Fruit fly (Drosophila melanogaster) whole organism, embryonic: Measurements from ENCODE around the gene Cdc14.
A peak's percentile ranks its signal among the peaks of the same experiment; 100 is the strongest.

ENCODE experiments used
- CG12071 ChIP-seq: fragments of 200-800 bp; sonication (Bioruptor generic); optimal IDR thresholded peaks from 3 replicates; lab custom pipeline; 2018; ENCODE audit warnings: missing biosample characterization, mild to moderate bottlenecking, missing genetic modification characterization
- CG12104 ChIP-seq: fragments of 200-800 bp; sonication (Bioruptor generic); optimal IDR thresholded peaks from 3 replicates; lab custom pipeline; 2016; ENCODE audit warnings: missing biosample characterization, missing genetic modification characterization
- CG1233 ChIP-seq: fragments of 200-800 bp; sonication (Bioruptor generic); optimal IDR thresholded peaks from 4 replicates; lab custom pipeline; 2018; ENCODE audit warnings: missing biosample characterization, mild to moderate bottlenecking, missing genetic modification characterization
- CG34422 ChIP-seq: fragments of 200-800 bp; sonication (Bioruptor generic); IDR thresholded peaks from 3 replicates; pipeline ENCODE4 v1.3.6; 2022; ENCODE audit warnings: missing biosample characterization, missing genetic modification characterization
- CG43689 ChIP-seq: fragments of 200-800 bp; sonication (Bioruptor generic); IDR thresholded peaks from 2 replicates; pipeline ENCODE4 v1.3.6; 2022; ENCODE audit warnings: missing biosample characterization, missing genetic modification characterization
- CG7271 ChIP-seq: fragments of 200-800 bp; sonication (Bioruptor generic); optimal IDR thresholded peaks from 2 replicates; lab custom pipeline; 2018; ENCODE audit warnings: missing biosample characterization, mild to moderate bottlenecking, missing genetic modification characterization, moderate library complexity
- CG8944 ChIP-seq: fragments of 200-800 bp; sonication (Bioruptor generic); optimal IDR thresholded peaks from 3 replicates; lab custom pipeline; 2016; ENCODE audit warnings: missing biosample characterization, missing genetic modification characterization
- CG9797 ChIP-seq: fragments of 200-800 bp; sonication (Bioruptor generic); optimal IDR thresholded peaks from 3 replicates; lab custom pipeline; 2018; ENCODE audit warnings: missing biosample characterization, mild to moderate bottlenecking, missing genetic modification characterization
- E2f1 ChIP-seq: fragments of 200-800 bp; sonication (Bioruptor generic); IDR thresholded peaks from 2 replicates; pipeline ENCODE4 v1.3.6; 2022; ENCODE audit warnings: missing biosample characterization, missing genetic modification characterization
- Ets65A ChIP-seq: fragments of 200-800 bp; sonication (Bioruptor generic); peaks from one replicate; lab custom pipeline; 2016; ENCODE audit warnings: missing biosample characterization, missing genetic modification characterization
- Fer2 ChIP-seq: fragments of 200-800 bp; sonication (Bioruptor generic); optimal IDR thresholded peaks from 2 replicates; lab custom pipeline; 2018; ENCODE audit warnings: missing biosample characterization, mild to moderate bottlenecking, missing genetic modification characterization, moderate library complexity
- H2.0 ChIP-seq: fragments of 200-800 bp; sonication (Bioruptor generic); IDR thresholded peaks from 2 replicates; pipeline ENCODE4 v1.3.6; 2022; ENCODE audit warnings: missing biosample characterization, missing genetic modification characterization
- HLH3B ChIP-seq: fragments of 200-800 bp; sonication (Bioruptor generic); IDR thresholded peaks from 2 replicates; pipeline ENCODE4 v1.3.6; 2022; ENCODE audit warnings: missing biosample characterization, missing genetic modification characterization
- HLH54F ChIP-seq: fragments of 200-800 bp; sonication (Bioruptor generic); optimal IDR thresholded peaks from 3 replicates; lab custom pipeline; 2016; ENCODE audit warnings: missing biosample characterization, missing genetic modification characterization
- Hey ChIP-seq: fragments of 200-800 bp; sonication (Bioruptor generic); optimal IDR thresholded peaks from 3 replicates; lab custom pipeline; 2018; ENCODE audit warnings: missing biosample characterization, mild to moderate bottlenecking, missing genetic modification characterization
- HmgZ ChIP-seq: fragments of 200-800 bp; sonication (Bioruptor generic); optimal IDR thresholded peaks from 2 replicates; lab custom pipeline; 2018; ENCODE audit warnings: missing biosample characterization, mild to moderate bottlenecking, missing genetic modification characterization
- Hr39 ChIP-seq: fragments of >200 bp; optimal IDR thresholded peaks from 2 replicates; lab custom pipeline; 2017
- Lhr ChIP-seq: fragments of 200-800 bp; sonication (Bioruptor generic); optimal IDR thresholded peaks from 3 replicates; lab custom pipeline; 2017; ENCODE audit warnings: mild to moderate bottlenecking, missing biosample characterization, missing genetic modification reagents, missing genetic modification characterization
- Lpt ChIP-seq: fragments of >200 bp; optimal IDR thresholded peaks from 2 replicates; lab custom pipeline; 2018; ENCODE audit warnings: missing biosample characterization, missing genetic modification characterization
- Opbp ChIP-seq: fragments of 200-800 bp; sonication (Bioruptor generic); IDR thresholded peaks from 3 replicates; pipeline ENCODE4 v1.3.6; 2022; ENCODE audit warnings: missing biosample characterization, missing genetic modification characterization; ENCODE audit not compliant: partially characterized antibody
- Side ChIP-seq: fragments of 200-800 bp; sonication (Bioruptor generic); optimal IDR thresholded peaks from 2 replicates; lab custom pipeline; 2016; ENCODE audit warnings: missing biosample characterization, missing genetic modification characterization
- Spps ChIP-seq: fragments of 200-800 bp; sonication (Bioruptor generic); optimal IDR thresholded peaks from 2 replicates; lab custom pipeline; 2018; ENCODE audit warnings: missing biosample characterization, mild to moderate bottlenecking, missing genetic modification characterization
- amos ChIP-seq: fragments of 200-800 bp; sonication (Bioruptor generic); IDR thresholded peaks from 2 replicates; pipeline ENCODE4 v1.3.6; 2022; ENCODE audit warnings: missing biosample characterization, missing genetic modification characterization; ENCODE audit not compliant: partially characterized antibody
- ase ChIP-seq: fragments of 200-800 bp; sonication (Bioruptor generic); IDR thresholded peaks from 3 replicates; pipeline ENCODE4 v1.3.6; 2022; ENCODE audit warnings: missing biosample characterization, missing genetic modification characterization
- ash1 ChIP-seq: fragments of 200-800 bp; sonication (Bioruptor generic); optimal IDR thresholded peaks from 2 replicates; lab custom pipeline; 2018; ENCODE audit warnings: missing biosample characterization, mild to moderate bottlenecking, missing genetic modification characterization
- bowl ChIP-seq: fragments of 200-800 bp; sonication (Bioruptor generic); IDR thresholded peaks from 2 replicates; pipeline ENCODE4 v1.3.6; 2022; ENCODE audit warnings: missing biosample characterization, missing genetic modification characterization
- br ChIP-seq: fragments of >200 bp; optimal IDR thresholded peaks from 2 replicates; lab custom pipeline; 2017
- cato ChIP-seq: fragments of 200-800 bp; sonication (Bioruptor generic); optimal IDR thresholded peaks from 2 replicates; lab custom pipeline; 2016; ENCODE audit warnings: missing biosample characterization, missing genetic modification characterization, borderline replicate concordance
- croc ChIP-seq: fragments of 200-800 bp; sonication (Bioruptor generic); conservative IDR thresholded peaks from 3 replicates; pipeline ENCODE4 v1.3.6; 2022; ENCODE audit warnings: missing biosample characterization, missing genetic modification characterization
- crp ChIP-seq, 2 experiments: fragments of 200-800 bp; sonication (Bioruptor generic); optimal IDR thresholded peaks; 2 replicates in 1 of 2; 3 replicates in 1 of 2; lab custom pipeline; 2017; ENCODE audit warnings: missing biosample characterization in 2 of 2, missing genetic modification characterization in 2 of 2, mild to moderate bottlenecking in 1 of 2, moderate library complexity in 1 of 2
- danr ChIP-seq: fragments of 200-800 bp; sonication (Bioruptor generic); IDR thresholded peaks from 2 replicates; pipeline ENCODE4 v1.3.6; 2022; ENCODE audit warnings: missing biosample characterization, missing genetic modification characterization
- dati ChIP-seq: fragments of 200-800 bp; sonication (Bioruptor generic); IDR thresholded peaks from 2 replicates; pipeline ENCODE4 v1.3.6; 2022; ENCODE audit warnings: missing biosample characterization, missing genetic modification characterization
- en ChIP-seq: fragments of 200-800 bp; sonication (Bioruptor generic); optimal IDR thresholded peaks from 2 replicates; lab custom pipeline; 2016; ENCODE audit warnings: missing biosample characterization, missing genetic modification characterization
- ftz-f1 ChIP-seq: fragments of 200-800 bp; sonication (Bioruptor generic); optimal IDR thresholded peaks from 2 replicates; lab custom pipeline; 2016; ENCODE audit warnings: missing biosample characterization, missing genetic modification characterization
- gcm2 ChIP-seq: fragments of 200-800 bp; sonication (Bioruptor generic); optimal IDR thresholded peaks from 2 replicates; lab custom pipeline; 2016; ENCODE audit warnings: missing biosample characterization, missing genetic modification characterization
- gem ChIP-seq: fragments of 200-800 bp; sonication (Bioruptor generic); optimal IDR thresholded peaks from 2 replicates; lab custom pipeline; 2019; ENCODE audit warnings: missing biosample characterization, mild to moderate bottlenecking, missing genetic modification characterization, moderate library complexity
- gt ChIP-seq: fragments of 200-800 bp; sonication (Bioruptor generic); IDR thresholded peaks from 2 replicates; pipeline ENCODE4 v1.3.6; 2022; ENCODE audit warnings: missing biosample characterization, missing genetic modification characterization
- ham ChIP-seq: fragments of 200-800 bp; sonication (Bioruptor generic); IDR thresholded peaks from 2 replicates; pipeline ENCODE4 v1.3.6; 2022; ENCODE audit warnings: missing biosample characterization, missing genetic modification characterization
- hkb ChIP-seq, 2 experiments: fragments of 200-800 bp in 1 of 2; fragments of >200 bp in 1 of 2; sonication (Bioruptor generic) in 1 of 2; IDR thresholded peaks in 1 of 2; optimal IDR thresholded peaks in 1 of 2; 2 replicates each; pipeline versions ENCODE4 v1.3.6 to Lab custom; 2017 to 2022; ENCODE audit warnings: missing biosample characterization in 1 of 2, missing genetic modification characterization in 1 of 2
- ind ChIP-seq: fragments of 200-800 bp; sonication (Bioruptor generic); optimal IDR thresholded peaks from 3 replicates; lab custom pipeline; 2016; ENCODE audit warnings: missing biosample characterization, missing genetic modification characterization
- jumu ChIP-seq: fragments of 200-800 bp; sonication (Bioruptor generic); optimal IDR thresholded peaks from 3 replicates; lab custom pipeline; 2016; ENCODE audit warnings: missing biosample characterization, missing genetic modification characterization
- lmd ChIP-seq: fragments of 200-800 bp; sonication (Bioruptor generic); IDR thresholded peaks from 2 replicates; pipeline ENCODE4 v1.3.6; 2022; ENCODE audit warnings: missing biosample characterization, missing genetic modification characterization
- nom ChIP-seq: fragments of 200-800 bp; sonication (Bioruptor generic); optimal IDR thresholded peaks from 2 replicates; lab custom pipeline; 2017; ENCODE audit warnings: missing biosample characterization, missing genetic modification characterization, mild to moderate bottlenecking, moderate library complexity, missing genetic modification reagents
- odd ChIP-seq: fragments of 200-800 bp; sonication (Bioruptor generic); optimal IDR thresholded peaks from 2 replicates; lab custom pipeline; 2017; ENCODE audit warnings: missing biosample characterization, mild to moderate bottlenecking, missing genetic modification characterization
- peb ChIP-seq: fragments of 200-800 bp; sonication (Bioruptor generic); IDR thresholded peaks from 2 replicates; pipeline ENCODE4 v1.3.6; 2022; ENCODE audit warnings: missing biosample characterization, missing genetic modification characterization
- repo ChIP-seq: fragments of 200-800 bp; sonication (Bioruptor generic); optimal IDR thresholded peaks from 2 replicates; lab custom pipeline; 2016; ENCODE audit warnings: missing biosample characterization, missing genetic modification characterization
- ro ChIP-seq: fragments of 200-800 bp; sonication (Bioruptor generic); IDR thresholded peaks from 2 replicates; pipeline ENCODE4 v1.3.6; 2022; ENCODE audit warnings: missing biosample characterization, missing genetic modification characterization
- salm ChIP-seq: fragments of 200-800 bp; sonication (Bioruptor generic); optimal IDR thresholded peaks from 2 replicates; lab custom pipeline; 2018; ENCODE audit warnings: missing biosample characterization, mild to moderate bottlenecking, missing genetic modification characterization
- seq ChIP-seq: fragments of 200-800 bp; sonication (Bioruptor generic); IDR thresholded peaks from 2 replicates; pipeline ENCODE4 v1.3.6; 2022; ENCODE audit warnings: missing biosample characterization, missing genetic modification characterization
- slou ChIP-seq: fragments of 200-800 bp; sonication (Bioruptor generic); optimal IDR thresholded peaks from 3 replicates; lab custom pipeline; 2016; ENCODE audit warnings: missing biosample characterization, missing genetic modification characterization
- so ChIP-seq: fragments of 200-800 bp; sonication (Bioruptor generic); IDR thresholded peaks from 3 replicates; pipeline ENCODE4 v1.3.6; 2022; ENCODE audit warnings: missing biosample characterization, missing genetic modification characterization
- tap ChIP-seq: fragments of 200-800 bp; optimal IDR thresholded peaks from 3 replicates; lab custom pipeline; 2019; ENCODE audit warnings: missing biosample characterization, mild to moderate bottlenecking, missing genetic modification characterization, moderate library complexity
- unpg ChIP-seq: fragments of 200-800 bp; sonication (Bioruptor generic); optimal IDR thresholded peaks from 3 replicates; lab custom pipeline; 2018; ENCODE audit warnings: missing biosample characterization, mild to moderate bottlenecking, missing genetic modification characterization, moderate library complexity

Gene Cdc14

DNA sequence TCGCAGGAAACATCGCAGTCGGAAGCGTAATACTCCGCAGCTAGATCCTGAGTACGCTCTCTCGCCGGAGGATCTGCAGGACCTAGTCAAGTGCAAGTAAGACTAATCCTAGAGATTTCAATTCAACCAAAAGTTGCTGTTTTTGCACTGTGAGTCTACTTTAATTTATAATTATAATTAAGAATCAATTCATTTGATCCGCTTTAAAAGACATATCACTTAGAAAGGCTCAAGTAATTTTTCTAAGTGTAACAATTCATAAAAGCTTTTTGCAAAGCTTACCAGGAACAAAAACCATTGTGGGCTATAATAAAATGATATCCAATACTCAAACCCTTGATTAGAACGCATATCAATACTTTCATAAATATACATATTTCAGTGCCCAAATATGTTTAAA, 53.7 kb downstream of the Cdc14 start (continued):
- no peak for TF ChIP-seq ham (GFP tag; lab: Robert Waterston, UW)
- TF ChIP-seq Lpt (GFP tag; lab: Kevin White, UChicago) = no peak
- no peak for TF ChIP-seq croc
- no peak for TF ChIP-seq danr (GFP tag; lab: Robert Waterston, UW)
- no peak for TF ChIP-seq dati
- no peak for TF ChIP-seq amos (GFP tag; lab: Robert Waterston, UW)
- no peak for TF ChIP-seq CG8944 (GFP tag; lab: Kevin White, UChicago)
- no peak for TF ChIP-seq HmgZ (tag; lab: Kevin White, UChicago)
- TF ChIP-seq HLH54F (GFP tag; lab: Kevin White, UChicago) = no peak
- TF ChIP-seq en (GFP tag; lab: Kevin White, UChicago) = no peak
- TF ChIP-seq Side (GFP tag; lab: Kevin White, UChicago) = no peak
- no peak for TF ChIP-seq Spps
- TF ChIP-seq repo (GFP tag; lab: Kevin White, UChicago) = no peak
- no peak for TF ChIP-seq ftz-f1 (GFP tag; lab: Kevin White, UChicago)
- 0 out of 3 replicates have a peak, but pooled peaks have one; percentile 28 for TF ChIP-seq ase (GFP tag; lab: Robert Waterston, UW)
- TF ChIP-seq gt (GFP tag; lab: Robert Waterston, UW) = no peak
- TF ChIP-seq unpg (GFP tag; lab: Kevin White, UChicago) = no peak
- no peak for TF ChIP-seq Hey
- TF ChIP-seq lmd (GFP tag; lab: Robert Waterston, UW) = peak; percentile 22; the same call in 1 of the 2 replicates
- no peak for TF ChIP-seq Fer2 (tag; lab: Kevin White, UChicago)
- no peak for TF ChIP-seq CG9797 (GFP tag; lab: Kevin White, UChicago)
- no peak for TF ChIP-seq Hr39 (lab: Kevin White, UChicago)
- no peak for TF ChIP-seq so (GFP tag; lab: Robert Waterston, UW)
- TF ChIP-seq crp (GFP tag; optimal IDR thresholded peaks at IDR 0.05; lab: Kevin White, UChicago) = no peak
- no peak for TF ChIP-seq HLH3B (GFP tag; lab: Robert Waterston, UW)
- TF ChIP-seq CG12104 (GFP tag; lab: Kevin White, UChicago) = no peak
- 0 out of 2 replicates have a peak, but pooled peaks have one; percentile 6 for TF ChIP-seq CG43689 (GFP tag; lab: Robert Waterston, UW)
- no peak for TF ChIP-seq CG1233 (GFP tag; lab: Kevin White, UChicago)
- peak; percentile 34; the same call in 1 of the 2 replicates for TF ChIP-seq H2.0
- TF ChIP-seq Opbp (GFP tag; lab: Robert Waterston, UW) = no peak
- TF ChIP-seq ind = peak; percentile 14
- no peak for TF ChIP-seq gcm2 (GFP tag; lab: Kevin White, UChicago)
- TF ChIP-seq ash1 (GFP tag; lab: Kevin White, UChicago) = no peak
- TF ChIP-seq gem = peak; percentile 50
- no peak for TF ChIP-seq nom
- no peak for TF ChIP-seq hkb (optimal IDR thresholded peaks at IDR 0.05; lab: Kevin White, UChicago)
- TF ChIP-seq hkb (GFP tag; IDR thresholded peaks at IDR 0.05; lab: Robert Waterston, UW) = no peak
- no peak for TF ChIP-seq slou
- TF ChIP-seq odd (GFP tag; lab: Kevin White, UChicago) = no peak
- TF ChIP-seq CG7271 (tag; lab: Kevin White, UChicago) = no peak
- TF ChIP-seq CG12071 = no peak
- no peak for TF ChIP-seq tap (tag; lab: Kevin White, UChicago)
- TF ChIP-seq Lhr = no peak
- TF ChIP-seq peb (GFP tag; lab: Robert Waterston, UW) = no peak
- no peak for TF ChIP-seq br (lab: Kevin White, UChicago)
- no peak for TF ChIP-seq ro (GFP tag; lab: Robert Waterston, UW)
- TF ChIP-seq E2f1 = peak; percentile 22; the same call in 1 of the 2 replicates
- TF ChIP-seq Ets65A (GFP tag; lab: Kevin White, UChicago) = no peak
- 0 out of 3 replicates have a peak, but pooled peaks have one; percentile 16 for TF ChIP-seq CG34422 (GFP tag; lab: Robert Waterston, UW)
- TF ChIP-seq bowl = no peak
- no peak for TF ChIP-seq salm (tag; lab: Kevin White, UChicago)
- no peak for TF ChIP-seq jumu
- TF ChIP-seq cato (GFP tag; lab: Kevin White, UChicago) = no peak
- 0 out of 2 replicates have a peak, but pooled peaks have one; percentile 16 for TF ChIP-seq seq (GFP tag; lab: Robert Waterston, UW)
